Fruit fly (Drosophila melanogaster): ENCODE data around the gene CG44153.

The CG44153 gene

DNA sequence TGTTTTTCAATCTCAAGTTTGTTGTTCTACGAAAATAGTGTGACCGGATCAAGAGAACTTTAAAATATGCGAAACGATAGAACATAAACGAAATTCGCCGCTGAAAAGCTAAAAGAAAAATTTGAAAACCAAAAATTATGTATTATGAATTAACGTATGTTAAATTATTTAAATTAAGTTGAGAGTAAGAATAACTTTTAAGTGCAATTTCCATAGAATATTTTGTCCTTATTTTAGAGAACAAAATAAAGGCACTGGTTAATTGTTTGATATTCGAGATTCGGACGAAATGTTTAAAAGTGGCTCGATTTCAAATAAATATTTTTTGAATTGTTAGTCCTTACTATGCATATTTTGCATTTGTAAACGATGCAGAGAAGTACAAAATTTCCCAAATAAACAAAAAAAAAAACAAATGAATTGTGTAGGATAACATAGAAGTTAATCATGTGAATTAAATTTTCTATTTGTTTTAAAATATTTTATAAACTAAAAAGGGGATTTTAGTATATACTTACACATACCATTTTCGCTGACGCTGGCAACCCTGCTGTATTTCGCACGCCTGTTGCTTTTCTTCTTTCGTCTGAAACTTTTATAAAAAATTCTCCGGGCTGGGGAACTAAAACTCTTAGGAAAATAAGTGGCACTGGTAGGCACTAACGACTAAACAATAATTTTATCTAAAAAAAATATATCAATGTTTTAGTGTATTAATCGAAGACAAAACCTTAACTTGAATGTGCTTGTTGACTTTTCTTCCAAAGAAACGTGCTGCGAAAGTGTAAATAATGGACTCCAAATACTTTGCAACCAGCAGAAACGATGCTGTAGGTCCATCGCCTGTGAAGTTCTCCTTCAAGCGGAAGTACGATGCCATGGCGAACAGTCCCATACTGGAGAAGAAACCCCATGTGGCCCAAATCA is 30.8 kb upstream of the CG44153 start, which contains the start of the genes CG5727 and ath (continued):
- TF ChIP-seq pzg (GFP tag; optimal IDR thresholded peaks at IDR 0.05) (peak; percentile 13), CG6689 (GFP tag; IDR thresholded peaks at IDR 0.05) (peak; percentile 38; the same call in 1 of the 2 replicates), CG3995 (GFP tag; optimal IDR thresholded peaks at IDR 0.05) (peak; percentile 15), CG32532 (GFP tag; IDR thresholded peaks at IDR 0.05) (peak; percentile 16; the same call in 1 of the 2 replicates), CG4730 (GFP tag; IDR thresholded peaks at IDR 0.05) (no peak), CG4424 (GFP tag; optimal IDR thresholded peaks at IDR 0.05) (peak; percentile 34), CG7987 (GFP tag; optimal IDR thresholded peaks at IDR 0.05) (no peak), Fer1 (GFP tag; optimal IDR thresholded peaks at IDR 0.05) (peak; percentile 45), CG9817 (tag; optimal IDR thresholded peaks at IDR 0.05) (no peak), CG14710 (tag; optimal IDR thresholded peaks at IDR 0.05) (peak; percentile 42), YL-1 (GFP tag; optimal IDR thresholded peaks at IDR 0.05) (peak; percentile 35), CG4617 (GFP tag; optimal IDR thresholded peaks at IDR 0.05; ENCODE audit: borderline replicate concordance) (peak; percentile 11), h (optimal IDR thresholded peaks at IDR 0.05) (no peak), Max (GFP tag; optimal IDR thresholded peaks at IDR 0.05) (peak; percentile 50), toy (GFP tag; IDR thresholded peaks at IDR 0.05) (no peak), gsb (GFP tag; IDR thresholded peaks at IDR 0.05) (no peak), luna (GFP tag; optimal IDR thresholded peaks at IDR 0.05) (no peak), scrt (GFP tag; optimal IDR thresholded peaks at IDR 0.05) (peak; percentile 94), row (GFP tag; IDR thresholded peaks at IDR 0.05) (peak; percentile 63), Sox100B (GFP tag; optimal IDR thresholded peaks at IDR 0.05) (peak; percentile 34), gfzf (GFP tag; optimal IDR thresholded peaks at IDR 0.05) (peak; percentile 65), Med (GFP tag) (peak; percentile 72), lola (GFP tag; optimal IDR thresholded peaks at IDR 0.05) (peak in 1 of 3 experiments; percentile 40), CG15696 (tag; optimal IDR thresholded peaks at IDR 0.05) (peak; percentile 5), CG2889 (GFP tag; IDR thresholded peaks at IDR 0.05) (no peak), fru (optimal IDR thresholded peaks at IDR 0.05) (no peak), CG12659 (GFP tag; optimal IDR thresholded peaks at IDR 0.05) (peak; percentile 28), CG33557 (GFP tag; optimal IDR thresholded peaks at IDR 0.05) (peak; percentile 10), zfh1 (GFP tag; IDR thresholded peaks at IDR 0.05) (no peak), CG10267 (tag; optimal IDR thresholded peaks at IDR 0.05) (peak; percentile 6), psq (GFP tag; optimal IDR thresholded peaks at IDR 0.05) (no peak), wek (GFP tag; optimal IDR thresholded peaks at IDR 0.05) (peak; percentile 38), CG14014 (GFP tag; IDR thresholded peaks at IDR 0.05) (peak; percentile 49; the same call in 1 of the 2 replicates), Fer3 (tag; optimal IDR thresholded peaks at IDR 0.05) (peak; percentile 25), Dref (GFP tag; IDR thresholded peaks at IDR 0.05) (no peak), Lpt (GFP tag; optimal IDR thresholded peaks at IDR 0.05) (no peak), lilli (GFP tag; optimal IDR thresholded peaks at IDR 0.05) (peak; percentile 19), MESR4 (GFP tag; optimal IDR thresholded peaks at IDR 0.05) (peak; percentile 12), Rfx (GFP tag; IDR thresholded peaks at IDR 0.05) (0 out of 2 replicates have a peak, but pooled peaks have one; percentile 25), CG13775 (GFP tag; optimal IDR thresholded peaks at IDR 0.05) (peak; percentile 18), Bgb (GFP tag; IDR thresholded peaks at IDR 0.05; ENCODE audit: partially characterized antibody) (no peak), CG17359 (tag; optimal IDR thresholded peaks at IDR 0.05) (peak; percentile 7), Elba2 (GFP tag; optimal IDR thresholded peaks at IDR 0.05) (no peak), CG6254 (GFP tag; optimal IDR thresholded peaks at IDR 0.05) (no peak), CG17829 (tag; optimal IDR thresholded peaks at IDR 0.05) (peak; percentile 3), CG4328 (GFP tag; optimal IDR thresholded peaks at IDR 0.05) (peak; percentile 11), CG17361 (GFP tag; IDR thresholded peaks at IDR 0.05) (peak; percentile 61; the same call in 2 of the 3 replicates), CG2712 (tag; optimal IDR thresholded peaks at IDR 0.05) (peak; percentile 11)

Data from whole organism, embryonic.